Fruit fly (Drosophila melanogaster): Measurements from ENCODE around the gene CG34133.

Gene CG34133

DNA sequence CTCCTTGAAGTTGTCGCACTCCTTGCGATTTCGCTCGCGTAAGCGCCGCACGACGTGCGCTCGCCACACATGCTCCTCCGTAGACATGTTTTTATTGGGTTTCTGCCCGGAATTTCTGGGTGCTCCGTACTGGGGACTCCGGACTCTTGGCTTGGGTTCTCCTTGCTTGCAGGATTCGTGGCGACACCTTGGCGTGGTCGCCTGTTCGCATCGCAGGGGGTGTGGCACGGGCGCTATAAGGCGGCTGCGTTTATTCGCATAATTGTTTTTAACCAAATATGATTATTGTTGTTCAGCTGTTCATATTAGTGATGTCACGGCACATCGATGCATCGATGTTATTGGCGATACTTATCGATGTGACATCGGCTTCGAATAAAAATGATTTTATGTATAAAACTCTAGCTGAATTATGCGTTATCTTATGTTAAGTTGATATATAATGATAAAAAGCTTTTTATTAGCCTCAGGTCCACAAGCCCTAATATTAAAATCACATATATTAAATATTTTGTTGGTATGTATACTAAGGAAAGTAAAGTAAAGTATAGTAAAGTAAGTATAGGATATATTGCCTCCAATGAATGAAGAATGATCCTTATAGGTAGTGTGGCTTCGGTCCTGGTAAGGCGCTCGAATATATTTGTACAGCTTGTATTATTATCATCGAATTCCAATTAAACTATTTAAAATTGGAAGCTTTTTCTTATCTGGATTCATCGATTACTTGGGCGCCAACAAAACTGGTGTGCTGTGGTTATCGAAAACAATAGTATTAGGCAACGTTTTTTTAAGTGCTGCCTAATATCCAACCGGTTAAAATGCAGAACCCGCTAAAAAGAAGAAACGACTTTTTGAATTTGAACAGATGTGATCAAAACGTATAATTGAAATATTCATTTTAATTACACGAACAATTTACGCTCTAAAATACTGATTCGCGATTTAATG, 34.1 kb upstream of the CG34133 start, which contains the start of gene Atg16 (continued):
- TF ChIP-seq oc (tag; optimal IDR thresholded peaks at IDR 0.05) (no peak), CG11398 (GFP tag; optimal IDR thresholded peaks at IDR 0.05) (no peak), ham (GFP tag; IDR thresholded peaks at IDR 0.05) (no peak), CG17802 (tag; optimal IDR thresholded peaks at IDR 0.05) (no peak), CG5953 (GFP tag; IDR thresholded peaks at IDR 0.05) (0 out of 2 replicates have a peak, but pooled peaks have one; percentile 16), CG2116 (GFP tag; optimal IDR thresholded peaks at IDR 0.05) (peak; percentile 64), CG14860 (GFP tag; IDR thresholded peaks at IDR 0.05; ENCODE audit: partially characterized antibody) (peak; percentile 92), ranshi (GFP tag; IDR thresholded peaks at IDR 0.05) (0 out of 2 replicates have a peak, but pooled peaks have one; percentile 16), Hsf (GFP tag; optimal IDR thresholded peaks at IDR 0.05) (no peak), klu (GFP tag; IDR thresholded peaks at IDR 0.05) (no peak), Lhr (GFP tag; optimal IDR thresholded peaks at IDR 0.05) (no peak), Fer1 (GFP tag; optimal IDR thresholded peaks at IDR 0.05) (no peak), kay (GFP tag; optimal IDR thresholded peaks at IDR 0.05) (no peak), CG14014 (GFP tag; IDR thresholded peaks at IDR 0.05) (no peak), CG11504 (tag; optimal IDR thresholded peaks at IDR 0.05) (no peak), Oaz (GFP tag; IDR thresholded peaks at IDR 0.05) (no peak), crc (GFP tag; optimal IDR thresholded peaks at IDR 0.05) (no peak), CG8924 (tag; optimal IDR thresholded peaks at IDR 0.05) (peak; percentile 17), dimm (GFP tag; IDR thresholded peaks at IDR 0.05) (no peak), dpn (GFP tag; optimal IDR thresholded peaks at IDR 0.05) (no peak), esg (GFP tag; conservative IDR thresholded peaks at IDR 0.05) (no peak), emc (GFP tag; optimal IDR thresholded peaks at IDR 0.05) (no peak), Sox102F (GFP tag; optimal IDR thresholded peaks at IDR 0.05) (no peak), D (optimal IDR thresholded peaks at IDR 0.05) (no peak), D (GFP tag; optimal IDR thresholded peaks at IDR 0.05) (no peak), ro (GFP tag; IDR thresholded peaks at IDR 0.05) (no peak), Stat92E (GFP tag; optimal IDR thresholded peaks at IDR 0.05) (no peak), p53 (GFP tag; optimal IDR thresholded peaks at IDR 0.05) (no peak), hkb (optimal IDR thresholded peaks at IDR 0.05) (no peak), hkb (GFP tag; IDR thresholded peaks at IDR 0.05) (no peak), tgo (GFP tag; IDR thresholded peaks at IDR 0.05) (no peak), lola (GFP tag; optimal IDR thresholded peaks at IDR 0.05) (peak in 1 of 3 experiments; percentile 13), dati (GFP tag; IDR thresholded peaks at IDR 0.05) (no peak), CG1792 (GFP tag; optimal IDR thresholded peaks at IDR 0.05) (no peak), Dll (GFP tag; IDR thresholded peaks at IDR 0.05; ENCODE audit: partially characterized antibody) (peak; percentile 90), H15 (GFP tag; IDR thresholded peaks at IDR 0.05) (no peak), tna (GFP tag; IDR thresholded peaks at IDR 0.05; ENCODE audit: partially characterized antibody) (peak; percentile 80), CG6175 (GFP tag; IDR thresholded peaks at IDR 0.05) (peak; percentile 18; the same call in 1 of the 3 replicates), gem (tag; optimal IDR thresholded peaks at IDR 0.05) (no peak), CG2120 (GFP tag; optimal IDR thresholded peaks at IDR 0.05) (peak; percentile 36), CG15073 (GFP tag; optimal IDR thresholded peaks at IDR 0.05) (no peak), CG4328 (GFP tag; optimal IDR thresholded peaks at IDR 0.05) (no peak), bowl (GFP tag; IDR thresholded peaks at IDR 0.05) (no peak), Rfx (GFP tag; IDR thresholded peaks at IDR 0.05) (peak; percentile 39; the same call in 1 of the 2 replicates), grn (GFP tag; optimal IDR thresholded peaks at IDR 0.05) (peak; percentile 17), zen (tag; optimal IDR thresholded peaks at IDR 0.05) (peak; percentile 81), CG18599 (GFP tag; optimal IDR thresholded peaks at IDR 0.05) (no peak), CG17612 (GFP tag; IDR thresholded peaks at IDR 0.05) (no peak), MESR4 (GFP tag; optimal IDR thresholded peaks at IDR 0.05) (peak; percentile 90)
